Fruit fly (Drosophila melanogaster) whole organism, prepupa: ENCODE measurements around the gene CG1024.

Experiments used
- CG3919 ChIP-seq: fragments of 200-800 bp; sonication (Bioruptor generic); optimal IDR thresholded peaks from 3 replicates; lab custom pipeline; 2016; ENCODE audit warnings: missing biosample characterization, missing genetic modification characterization
- CG9139 ChIP-seq: fragments of 200-800 bp; sonication (Bioruptor generic); optimal IDR thresholded peaks from 3 replicates; lab custom pipeline; 2017; ENCODE audit warnings: missing biosample characterization, mild to moderate bottlenecking, missing genetic modification characterization
- dac ChIP-seq: fragments of 200-800 bp; sonication (Bioruptor generic); optimal IDR thresholded peaks from 2 replicates; lab custom pipeline; 2017; ENCODE audit warnings: missing biosample characterization, mild to moderate bottlenecking, missing genetic modification characterization
- esn ChIP-seq: fragments of 200-800 bp; sonication (Bioruptor generic); optimal IDR thresholded peaks from 2 replicates; lab custom pipeline; 2016; ENCODE audit warnings: missing biosample characterization, mild to moderate bottlenecking, missing genetic modification characterization, moderate library complexity
- lz ChIP-seq: fragments of 200-800 bp; sonication (Bioruptor generic); optimal IDR thresholded peaks from 3 replicates; lab custom pipeline; 2016; ENCODE audit warnings: missing biosample characterization, missing genetic modification characterization
- spab ChIP-seq: fragments of 200-800 bp; sonication (Bioruptor generic); optimal IDR thresholded peaks from 2 replicates; lab custom pipeline; 2017; ENCODE audit warnings: missing biosample characterization, mild to moderate bottlenecking, missing genetic modification characterization, missing genetic modification reagents
- topi ChIP-seq: fragments of 200-800 bp; sonication (Bioruptor generic); optimal IDR thresholded peaks from 3 replicates; lab custom pipeline; 2016; ENCODE audit warnings: missing biosample characterization, missing genetic modification characterization

DNA sequence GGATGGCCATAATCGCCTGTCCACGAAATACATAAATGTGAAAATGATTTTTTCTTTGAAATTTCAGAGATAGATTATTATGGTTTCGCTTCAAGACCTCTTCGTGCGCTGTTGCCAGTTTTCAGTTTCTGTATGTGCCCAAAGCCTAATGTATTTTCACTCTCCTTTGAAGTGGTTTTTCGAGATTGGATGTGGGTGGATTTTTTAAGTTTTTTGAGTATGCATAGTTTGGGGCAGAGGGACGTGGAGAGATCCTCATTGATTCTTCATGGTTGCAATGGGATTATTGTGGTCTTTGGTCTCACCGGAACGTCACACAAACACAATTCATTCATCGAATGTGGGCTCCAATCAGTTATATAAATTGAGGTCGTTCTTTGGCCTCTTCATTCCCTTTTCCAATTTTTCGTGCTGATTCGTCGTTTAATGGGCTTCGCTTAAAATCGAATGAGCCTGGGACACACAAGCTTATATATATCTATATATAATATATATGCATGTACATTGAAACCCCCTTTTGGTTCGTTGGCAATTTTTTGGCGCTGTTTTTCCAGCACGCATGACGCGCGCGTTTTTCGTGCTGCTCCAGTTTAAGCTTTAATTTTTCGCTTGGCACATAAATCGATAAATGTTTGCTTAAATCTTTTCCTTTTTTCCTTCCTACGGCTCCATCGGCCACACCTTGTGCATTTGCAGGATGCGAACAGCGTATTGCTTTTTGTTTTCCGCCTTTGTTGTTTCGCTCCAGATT lies 31.5 kb upstream of the CG1024 start:
- TF ChIP-seq topi (GFP tag; lab: Kevin White, UChicago) (no peak), CG9139 (no peak), esn (GFP tag; lab: Kevin White, UChicago) (no peak), lz (no peak), spab (GFP tag; lab: Kevin White, UChicago) (no peak), CG3919 (GFP tag; lab: Kevin White, UChicago) (no peak), dac (GFP tag; lab: Kevin White, UChicago) (no peak)
